Worm (Caenorhabditis elegans) whole organism, L4 larva: ENCODE results near the gene F09E10.6.

Experiments used
- D1046.2 ChIP-seq: fragments of 200-800 bp; sonication (Bioruptor generic); IDR thresholded peaks from 2 replicates; pipeline ENCODE4 v1.3.6; 2022; ENCODE audit warnings: missing genetic modification characterization, missing compliant biosample characterization
- F49E8.2 ChIP-seq: sonication (generic microtip); optimal IDR thresholded peaks from 2 replicates; lab custom pipeline; 2016; ENCODE audit warnings: missing compliant biosample characterization, mild to moderate bottlenecking, missing genetic modification characterization, borderline replicate concordance
- T26A8.4 ChIP-seq: fragments of 200-800 bp; sonication (Bioruptor generic); IDR thresholded peaks from 2 replicates; pipeline ENCODE4 v1.3.6; 2022; ENCODE audit warnings: missing genetic modification characterization, missing compliant biosample characterization
- Y48G9A.11 ChIP-seq: fragments of 200-800 bp; sonication (Bioruptor generic); IDR thresholded peaks from 2 replicates; pipeline ENCODE4 v1.3.6; 2022; ENCODE audit warnings: missing genetic modification reagents, missing genetic modification characterization, missing compliant biosample characterization
- aha-1 ChIP-seq: fragments of 150-350 bp; peaks from one replicate; lab custom pipeline; 2014; ENCODE audit warnings: missing biosample characterization, missing genetic modification characterization
- ama-1 ChIP-seq: fragments of 150-350 bp; optimal IDR thresholded peaks from 2 replicates; lab custom pipeline; 2014; ENCODE audit warnings: inconsistent platforms, mixed read lengths
- arid-1 ChIP-seq: fragments of 200-800 bp; sonication (Bioruptor generic); conservative IDR thresholded peaks from 2 replicates; pipeline ENCODE4 v1.3.6; 2022; ENCODE audit warnings: missing genetic modification reagents, missing genetic modification characterization, missing compliant biosample characterization
- attf-4 ChIP-seq: sonication (generic microtip); optimal IDR thresholded peaks from 3 replicates; lab custom pipeline; 2017; ENCODE audit warnings: missing biosample characterization, missing genetic modification characterization
- ceh-32 ChIP-seq: sonication (generic microtip); optimal IDR thresholded peaks from 2 replicates; lab custom pipeline; 2016; ENCODE audit warnings: mild to moderate bottlenecking, missing genetic modification characterization, missing compliant biosample characterization; ENCODE audit not compliant: poor library complexity
- ceh-62 ChIP-seq: sonication (generic microtip); optimal IDR thresholded peaks from 2 replicates; lab custom pipeline; 2017; ENCODE audit warnings: missing biosample characterization, missing genetic modification characterization
- ceh-82 ChIP-seq: sonication (generic microtip); optimal IDR thresholded peaks from 2 replicates; lab custom pipeline; 2017; ENCODE audit warnings: missing biosample characterization, missing genetic modification characterization
- daf-12 ChIP-seq: fragments of 150-350 bp; optimal IDR thresholded peaks from 2 replicates; lab custom pipeline; 2014; ENCODE audit warnings: missing biosample characterization, missing genetic modification reagents, missing genetic modification characterization
- daf-19 ChIP-seq: fragments of 200-800 bp; sonication (Bioruptor generic); conservative IDR thresholded peaks from 2 replicates; pipeline ENCODE4 v1.3.6; 2022; ENCODE audit warnings: missing genetic modification characterization, missing compliant biosample characterization
- dmd-6 ChIP-seq: fragments of 200-800 bp; sonication (Bioruptor generic); IDR thresholded peaks from 2 replicates; pipeline ENCODE4 v1.3.6; 2022; ENCODE audit warnings: missing genetic modification reagents, missing genetic modification characterization, missing compliant biosample characterization
- dmd-8 ChIP-seq: fragments of 200-800 bp; sonication (Bioruptor generic); IDR thresholded peaks from 2 replicates; pipeline ENCODE4 v1.3.6; 2022; ENCODE audit warnings: missing genetic modification characterization, missing compliant biosample characterization
- dmd-9 ChIP-seq: fragments of 200-800 bp; sonication (Bioruptor generic); IDR thresholded peaks from 2 replicates; pipeline ENCODE4 v1.3.6; 2022; ENCODE audit warnings: missing genetic modification reagents, missing genetic modification characterization, missing compliant biosample characterization
- dve-1 ChIP-seq: sonication (generic microtip); optimal IDR thresholded peaks from 2 replicates; lab custom pipeline; 2017; ENCODE audit warnings: antibody characterized with exemption, mild to moderate bottlenecking, missing genetic modification characterization, missing compliant biosample characterization; ENCODE audit not compliant: insufficient read depth
- egl-43 ChIP-seq: fragments of 200-800 bp; sonication (Bioruptor generic); IDR thresholded peaks from 2 replicates; pipeline ENCODE4 v1.3.6; 2022; ENCODE audit warnings: missing genetic modification reagents, missing genetic modification characterization, missing compliant biosample characterization
- fkh-10 ChIP-seq: fragments of 150-350 bp; optimal IDR thresholded peaks from 2 replicates; lab custom pipeline; 2014; ENCODE audit warnings: missing biosample characterization, missing genetic modification reagents, missing genetic modification characterization
- gei-8 ChIP-seq: fragments of 200-800 bp; sonication (Bioruptor generic); optimal IDR thresholded peaks from 2 replicates; lab custom pipeline; 2018; ENCODE audit warnings: mild to moderate bottlenecking, missing genetic modification characterization, missing compliant biosample characterization
- hif-1 ChIP-seq, 2 experiments: sonication (generic microtip); optimal IDR thresholded peaks; 2 replicates each; lab custom pipeline; 2016 to 2017; ENCODE audit warnings: missing compliant biosample characterization in 2 of 2, missing genetic modification characterization in 2 of 2, missing genetic modification reagents in 2 of 2, missing genotype in 2 of 2, mild to moderate bottlenecking in 1 of 2
- hlh-30 ChIP-seq: sonication (generic microtip); optimal IDR thresholded peaks from 2 replicates; lab custom pipeline; 2017; ENCODE audit warnings: antibody characterized with exemption, mild to moderate bottlenecking, missing genetic modification characterization, missing compliant biosample characterization; ENCODE audit not compliant: insufficient read depth
- hmg-1.1 ChIP-seq: fragments of 200-800 bp; sonication (Bioruptor generic); IDR thresholded peaks from 2 replicates; pipeline ENCODE4 v1.3.6; 2022; ENCODE audit warnings: missing genetic modification reagents, missing genetic modification characterization, missing compliant biosample characterization
- lin-13 ChIP-seq: fragments of 150-350 bp; optimal IDR thresholded peaks from 2 replicates; lab custom pipeline; 2014; ENCODE audit warnings: missing biosample characterization, missing genetic modification reagents, missing genetic modification characterization
- lin-15B ChIP-seq: fragments of 150-350 bp; sonication (generic microtip); optimal IDR thresholded peaks from 3 replicates; lab custom pipeline; 2014; ENCODE audit warnings: missing biosample characterization, missing genetic modification characterization
- lin-29 ChIP-seq: fragments of 200-800 bp; sonication (Bioruptor generic); IDR thresholded peaks from 2 replicates; pipeline ENCODE4 v1.3.6; 2022; ENCODE audit warnings: missing genetic modification reagents, missing genetic modification characterization, missing compliant biosample characterization
- lin-39 ChIP-seq: fragments of 150-350 bp; optimal IDR thresholded peaks from 2 replicates; lab custom pipeline; 2014; ENCODE audit warnings: missing biosample characterization, missing genetic modification reagents, missing genetic modification characterization
- lsy-2 ChIP-seq, 2 experiments: fragments of 150-350 bp in 1 of 2; sonication (generic microtip) in 1 of 2; optimal IDR thresholded peaks; 2 replicates each; lab custom pipeline; 2014 to 2017; ENCODE audit warnings: missing biosample characterization in 2 of 2, missing genetic modification characterization in 2 of 2
- mdl-1 ChIP-seq, 2 experiments: fragments of 150-350 bp in 1 of 2; sonication (generic microtip) in 1 of 2; optimal IDR thresholded peaks; 2 replicates each; lab custom pipeline; 2014 to 2017; ENCODE audit warnings: missing biosample characterization in 2 of 2, missing genetic modification characterization in 2 of 2
- mdt-29 ChIP-seq: fragments of 200-800 bp; sonication (Bioruptor generic); IDR thresholded peaks from 2 replicates; pipeline ENCODE4 v1.3.6; 2022; ENCODE audit warnings: missing genetic modification reagents, missing genetic modification characterization, missing compliant biosample characterization
- mep-1 ChIP-seq: fragments of 150-350 bp; sonication (generic microtip); optimal IDR thresholded peaks from 3 replicates; lab custom pipeline; 2014; ENCODE audit warnings: missing biosample characterization, missing genetic modification characterization
- nhr-10 ChIP-seq: fragments of 150-350 bp; optimal IDR thresholded peaks from 2 replicates; lab custom pipeline; 2014; ENCODE audit warnings: missing biosample characterization, missing genetic modification characterization
- nhr-111 ChIP-seq: fragments of 200-800 bp; sonication (Bioruptor generic); optimal IDR thresholded peaks from 2 replicates; lab custom pipeline; 2018; ENCODE audit warnings: mild to moderate bottlenecking, missing genetic modification characterization, missing compliant biosample characterization
- nhr-76 ChIP-seq: fragments of 150-350 bp; optimal IDR thresholded peaks from 2 replicates; lab custom pipeline; 2014; ENCODE audit warnings: missing biosample characterization, missing genetic modification characterization
- nhr-77 ChIP-seq: fragments of 150-350 bp; optimal IDR thresholded peaks from 2 replicates; lab custom pipeline; 2014; ENCODE audit warnings: missing biosample characterization, missing genetic modification characterization
- pha-4 ChIP-seq, 2 experiments: fragments of 150-350 bp in 1 of 2; fragments of 200-800 bp in 1 of 2; sonication (Bioruptor generic) in 1 of 2; IDR thresholded peaks in 1 of 2; optimal IDR thresholded peaks in 1 of 2; 2 replicates each; pipeline versions ENCODE4 v1.3.6 to Lab custom; 2014 to 2022; ENCODE audit warnings: missing genetic modification characterization in 2 of 2, missing genetic modification reagents in 2 of 2, missing biosample characterization in 1 of 2, missing compliant biosample characterization in 1 of 2
- php-3 ChIP-seq: fragments of 200-800 bp; sonication (Bioruptor generic); IDR thresholded peaks from 2 replicates; pipeline ENCODE4 v1.3.6; 2022; ENCODE audit warnings: missing genetic modification reagents, missing genetic modification characterization, missing compliant biosample characterization
- pqm-1 ChIP-seq: sonication (generic microtip); optimal IDR thresholded peaks from 2 replicates; lab custom pipeline; 2017; ENCODE audit warnings: missing biosample characterization, missing genetic modification characterization
- sdz-12 ChIP-seq: fragments of 200-800 bp; sonication (Bioruptor generic); optimal IDR thresholded peaks from 2 replicates; lab custom pipeline; 2018; ENCODE audit warnings: mild to moderate bottlenecking, missing genetic modification characterization, missing compliant biosample characterization
- set-16 ChIP-seq: fragments of 200-800 bp; sonication (Bioruptor generic); IDR thresholded peaks from 2 replicates; pipeline ENCODE4 v1.3.6; 2022; ENCODE audit warnings: missing genetic modification reagents, missing genetic modification characterization, missing compliant biosample characterization
- skn-1 ChIP-seq: fragments of 150-350 bp; optimal IDR thresholded peaks from 2 replicates; lab custom pipeline; 2014; ENCODE audit warnings: missing biosample characterization, missing genetic modification characterization
- snpc-1.2 ChIP-seq: fragments of 200-800 bp; sonication (Bioruptor generic); IDR thresholded peaks from 2 replicates; pipeline ENCODE4 v1.3.6; 2022; ENCODE audit warnings: missing genetic modification reagents, missing genetic modification characterization, missing compliant biosample characterization
- snpc-4 ChIP-seq: fragments of 150-350 bp; optimal IDR thresholded peaks from 2 replicates; lab custom pipeline; 2014; ENCODE audit warnings: missing biosample characterization, missing genetic modification characterization
- unc-62 ChIP-seq, 3 experiments: fragments of 150-350 bp in 1 of 3; sonication (generic microtip); optimal IDR thresholded peaks in 2 of 3; peaks in 1 of 3; 1 replicate in 1 of 3; 2 replicates in 2 of 3; lab custom pipeline; 2014 to 2017; ENCODE audit warnings: missing biosample characterization in 3 of 3, missing genetic modification characterization in 3 of 3, missing genetic modification reagents in 3 of 3, missing genotype in 1 of 3
- zag-1 ChIP-seq: fragments of 150-350 bp; optimal IDR thresholded peaks from 2 replicates; lab custom pipeline; 2014; ENCODE audit warnings: missing biosample characterization, missing genetic modification characterization
- zfp-2 ChIP-seq: sonication (generic microtip); optimal IDR thresholded peaks from 2 replicates; lab custom pipeline; 2016; ENCODE audit warnings: mild to moderate bottlenecking, missing genetic modification characterization, missing compliant biosample characterization
- ztf-11 ChIP-seq: fragments of 150-350 bp; optimal IDR thresholded peaks from 2 replicates; lab custom pipeline; 2014; ENCODE audit warnings: missing biosample characterization, missing genetic modification characterization
- ztf-7 ChIP-seq: fragments of 150-350 bp; optimal IDR thresholded peaks from 2 replicates; lab custom pipeline; 2014; ENCODE audit warnings: missing biosample characterization, missing genetic modification characterization

The F09E10.6 gene

DNA sequence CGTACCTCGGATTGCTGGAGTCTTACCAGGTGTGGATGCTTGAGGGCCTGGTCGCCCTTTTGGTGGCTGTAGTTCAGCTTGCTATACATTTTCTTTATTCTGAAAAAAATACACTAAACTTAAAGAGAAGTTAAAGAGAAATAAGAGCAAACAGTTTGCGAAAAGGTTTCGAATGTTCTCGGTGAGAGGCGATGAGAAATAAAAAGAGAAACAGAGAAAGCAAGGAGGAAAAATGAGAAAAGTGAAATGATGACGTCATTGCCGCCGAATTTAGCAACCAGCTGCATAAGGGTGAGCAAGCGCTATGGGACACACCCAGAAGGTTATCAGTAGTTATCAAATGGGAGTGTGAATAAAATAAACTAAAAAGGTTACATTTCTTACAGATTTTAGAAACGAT, 43.7 kb downstream of the F09E10.6 start, which contains the start of gene cebp-1 (continued):
- TF ChIP-seq mdt-29 = no peak
- TF ChIP-seq zag-1 (tag; lab: Kevin White, UChicago) = no peak
- TF ChIP-seq egl-43 (GFP tag; lab: Robert Waterston, UW) = no peak
- TF ChIP-seq snpc-4 (tag; lab: Kevin White, UChicago) = no peak
- TF ChIP-seq lin-13 (GFP tag; lab: Kevin White, UChicago) = no peak
- no peak for TF ChIP-seq nhr-76 (tag; lab: Kevin White, UChicago)
- no peak for TF ChIP-seq F49E8.2
- TF ChIP-seq nhr-10 (tag; lab: Kevin White, UChicago) = no peak
- TF ChIP-seq lin-15B = no peak
- no peak for TF ChIP-seq skn-1
- TF ChIP-seq pqm-1 (tag; lab: Kevin White, UChicago) = peak; percentile 48
- TF ChIP-seq ceh-82 = no peak
- 0 out of 2 replicates have a peak, but pooled peaks have one; percentile 10 for TF ChIP-seq pha-4 (GFP tag; IDR thresholded peaks at IDR 0.05; lab: Robert Waterston, UW)
- peak; percentile 67 for TF ChIP-seq pha-4 (tag; optimal IDR thresholded peaks at IDR 0.05; lab: Kevin White, UChicago)
- TF ChIP-seq daf-12 (tag; lab: Kevin White, UChicago) = no peak
- no peak for TF ChIP-seq ceh-62 (tag; lab: Kevin White, UChicago)
- no peak for TF ChIP-seq dmd-8
- TF ChIP-seq ztf-7 (tag; lab: Kevin White, UChicago) = no peak
- TF ChIP-seq nhr-111 = no peak
- TF ChIP-seq lsy-2 (tag; optimal IDR thresholded peaks at IDR 0.05; lab: Kevin White, UChicago) = peak in 1 of 2 experiments; percentile 9
- TF ChIP-seq Y48G9A.11 (GFP tag; lab: Robert Waterston, UW) = no peak
- TF ChIP-seq aha-1 (tag; lab: Kevin White, UChicago) = peak; percentile 4
- peak; percentile 56 for TF ChIP-seq dve-1
- TF ChIP-seq mep-1 = no peak
- no peak for TF ChIP-seq attf-4 (tag; lab: Kevin White, UChicago)
- TF ChIP-seq php-3 = no peak
- TF ChIP-seq lin-39 = no peak
- TF ChIP-seq nhr-77 = no peak
- peak in 1 of 2 experiments; percentile 88 for TF ChIP-seq unc-62 (GFP tag; optimal IDR thresholded peaks at IDR 0.05 in 1 of 2; lab: Kevin White, UChicago)
- TF ChIP-seq unc-62 (tag; optimal IDR thresholded peaks at IDR 0.05; lab: Kevin White, UChicago) = no peak
- TF ChIP-seq gei-8 (GFP tag; lab: Kevin White, UChicago) = no peak
- TF ChIP-seq hmg-1.1 (GFP tag; lab: Robert Waterston, UW) = no peak
- peak; percentile 59 for TF ChIP-seq dmd-6 (GFP tag; lab: Robert Waterston, UW)
- no peak for TF ChIP-seq arid-1 (GFP tag; lab: Robert Waterston, UW)
- TF ChIP-seq D1046.2 = no peak
- no peak for TF ChIP-seq ztf-11 (tag; lab: Kevin White, UChicago)

DNA sequence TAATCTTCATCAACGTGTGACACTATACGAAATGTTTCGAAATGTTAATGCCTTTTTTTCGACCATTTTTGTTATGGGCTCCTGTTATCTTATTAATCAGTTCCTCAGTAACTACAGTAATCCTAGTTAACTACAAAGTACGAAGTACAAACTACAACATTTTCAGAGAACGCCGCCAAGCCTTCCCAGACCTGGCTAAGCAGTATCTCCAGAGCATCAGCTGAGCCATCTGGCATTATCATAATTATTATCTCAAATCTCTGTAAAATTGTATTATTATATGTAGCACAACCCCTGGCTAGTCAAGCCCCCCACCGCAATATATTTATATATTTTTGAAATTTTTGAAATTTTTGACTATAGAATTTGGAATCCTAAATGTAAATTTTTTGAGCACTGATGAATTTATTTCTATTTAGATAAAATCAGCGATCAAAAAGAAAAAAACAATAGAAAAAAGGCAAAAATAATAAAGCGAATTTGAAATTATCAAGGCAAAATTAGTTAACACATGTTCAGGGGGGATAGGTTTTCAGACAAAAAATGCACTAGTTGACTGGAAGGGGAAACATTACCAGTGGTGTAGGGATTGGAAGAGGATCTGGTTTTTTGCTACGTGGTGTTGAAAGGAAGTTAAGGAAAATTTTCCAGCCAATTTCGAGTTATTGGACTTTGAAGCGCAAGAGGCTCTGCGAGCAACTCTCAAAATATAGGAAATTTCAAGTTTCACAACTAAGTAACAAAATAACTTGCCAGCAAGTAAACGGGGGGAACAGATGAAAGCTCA, 45.5 kb downstream of the F09E10.6 start:
- peak; percentile 36 for TF ChIP-seq mep-1
- no peak for TF ChIP-seq nhr-76 (tag; lab: Kevin White, UChicago)
- peak; percentile 7 for TF ChIP-seq ama-1 (lab: Kevin White, UChicago)
- TF ChIP-seq ceh-32 (tag; lab: Kevin White, UChicago) = no peak
- no peak for TF ChIP-seq lin-29 (GFP tag; lab: Robert Waterston, UW)
- TF ChIP-seq skn-1 = no peak
- TF ChIP-seq ztf-11 (tag; lab: Kevin White, UChicago) = no peak
- TF ChIP-seq pha-4 (GFP tag; IDR thresholded peaks at IDR 0.05; lab: Robert Waterston, UW) = peak; percentile 7; the same call in 1 of the 2 replicates
- no peak for TF ChIP-seq pha-4 (tag; optimal IDR thresholded peaks at IDR 0.05; lab: Kevin White, UChicago)
- TF ChIP-seq hlh-30 (tag; lab: Kevin White, UChicago) = no peak
- TF ChIP-seq D1046.2 = 0 out of 2 replicates have a peak, but pooled peaks have one; percentile 35
- 0 out of 2 replicates have a peak, but pooled peaks have one; percentile 73 for TF ChIP-seq daf-19 (GFP tag; lab: Robert Waterston, UW)
- peak; percentile 75 for TF ChIP-seq aha-1 (tag; lab: Kevin White, UChicago)
- TF ChIP-seq mdl-1 (tag; optimal IDR thresholded peaks at IDR 0.05; lab: Kevin White, UChicago) = no peak
- peak in 1 of 2 experiments; percentile 6 for TF ChIP-seq hif-1 (tag; optimal IDR thresholded peaks at IDR 0.05; lab: Kevin White, UChicago)
- TF ChIP-seq T26A8.4 (GFP tag; lab: Robert Waterston, UW) = peak; percentile 22
- no peak for TF ChIP-seq set-16 (GFP tag; lab: Robert Waterston, UW)
- TF ChIP-seq sdz-12 = peak; percentile 22
- TF ChIP-seq daf-12 (tag; lab: Kevin White, UChicago) = no peak
- no peak for TF ChIP-seq fkh-10 (GFP tag; lab: Kevin White, UChicago)
- TF ChIP-seq snpc-1.2 (GFP tag; lab: Robert Waterston, UW) = no peak
- no peak for TF ChIP-seq dmd-9 (GFP tag; lab: Robert Waterston, UW)
- peak; percentile 5; the same call in 1 of the 2 replicates for TF ChIP-seq egl-43 (GFP tag; lab: Robert Waterston, UW)
- no peak for TF ChIP-seq zfp-2
- peak in 1 of 2 experiments; percentile 43 for TF ChIP-seq lsy-2 (tag; optimal IDR thresholded peaks at IDR 0.05; lab: Kevin White, UChicago)
